Fruit fly (Drosophila melanogaster): ENCODE results near the gene Pdp.

Gene Pdp

dm6 chrX:7717832-7718231 lies 16.6 kb downstream of the Pdp start, which contains the start of gene CG15478:
CG15478 (minus strand) TSS chrX:7717932.
- TF ChIP-seq Dll (optimal IDR thresholded peaks at IDR 0.05) (no peak), CG8478 (optimal IDR thresholded peaks at IDR 0.05) (no peak), EcR (GFP tag; optimal IDR thresholded peaks at IDR 0.05) (no peak), usp (GFP tag; optimal IDR thresholded peaks at IDR 0.05) (no peak), psq (optimal IDR thresholded peaks at IDR 0.05) (no peak), pan (optimal IDR thresholded peaks at IDR 0.05) (no peak)

dm6 chrX:7715433-7715832 lies 19.0 kb downstream of the Pdp start:
- TF ChIP-seq Dll (optimal IDR thresholded peaks at IDR 0.05) (no peak), EcR (GFP tag; optimal IDR thresholded peaks at IDR 0.05) (no peak), usp (GFP tag; optimal IDR thresholded peaks at IDR 0.05) (no peak), psq (optimal IDR thresholded peaks at IDR 0.05) (no peak), CG8478 (optimal IDR thresholded peaks at IDR 0.05) (no peak), pan (optimal IDR thresholded peaks at IDR 0.05) (no peak)

- TF ChIP-seq usp (GFP tag; optimal IDR thresholded peaks at IDR 0.05) (no peak), Dll (optimal IDR thresholded peaks at IDR 0.05) (no peak), psq (optimal IDR thresholded peaks at IDR 0.05) (no peak), EcR (GFP tag; optimal IDR thresholded peaks at IDR 0.05) (no peak), pan (optimal IDR thresholded peaks at IDR 0.05) (no peak), CG8478 (optimal IDR thresholded peaks at IDR 0.05) (no peak)
These were observed 23.9 kb downstream of the Pdp start for dm6 chrX:7710439-7711154.

dm6 chrX:7709708-7710438 lies 24.6 kb downstream of the Pdp start:
- TF ChIP-seq usp (GFP tag; optimal IDR thresholded peaks at IDR 0.05): no peak
- TF ChIP-seq CG8478 (optimal IDR thresholded peaks at IDR 0.05): no peak

- TF ChIP-seq pan (optimal IDR thresholded peaks at IDR 0.05) (no peak), psq (optimal IDR thresholded peaks at IDR 0.05) (no peak), Dll (optimal IDR thresholded peaks at IDR 0.05) (peak; percentile 58), usp (GFP tag; optimal IDR thresholded peaks at IDR 0.05) (no peak)
These were observed 25.3 kb downstream of the Pdp start, which contains the start of gene CHES-1-like for dm6 chrX:7708942-7709707. CHES-1-like (minus strand) TSS chrX:7709385.

dm6 chrX:7707350-7708241 lies 26.9 kb downstream of the Pdp start:
- TF ChIP-seq pan (optimal IDR thresholded peaks at IDR 0.05): peak; percentile 58
- TF ChIP-seq usp (GFP tag; optimal IDR thresholded peaks at IDR 0.05): no peak

dm6 chrX:7706398-7707349 lies 27.8 kb downstream of the Pdp start:
- TF ChIP-seq Dll (optimal IDR thresholded peaks at IDR 0.05): no peak
- no peak for TF ChIP-seq pan (optimal IDR thresholded peaks at IDR 0.05)
- no peak for TF ChIP-seq psq (optimal IDR thresholded peaks at IDR 0.05)
- TF ChIP-seq EcR (GFP tag; optimal IDR thresholded peaks at IDR 0.05): no peak
- TF ChIP-seq CG8478 (optimal IDR thresholded peaks at IDR 0.05): no peak
- TF ChIP-seq usp (GFP tag; optimal IDR thresholded peaks at IDR 0.05): no peak

dm6 chrX:7705175-7706097 lies 29.0 kb downstream of the Pdp start:
- no peak for TF ChIP-seq psq (optimal IDR thresholded peaks at IDR 0.05)
- TF ChIP-seq Dll (optimal IDR thresholded peaks at IDR 0.05): peak; percentile 69
- peak in 1 of 2 experiments; percentile 12 for TF ChIP-seq EcR (GFP tag; optimal IDR thresholded peaks at IDR 0.05)

dm6 chrX:7704262-7705174 lies 29.9 kb downstream of the Pdp start:
- no peak for TF ChIP-seq usp (GFP tag; optimal IDR thresholded peaks at IDR 0.05)
- no peak for TF ChIP-seq CG8478 (optimal IDR thresholded peaks at IDR 0.05)
- no peak for TF ChIP-seq EcR (GFP tag; optimal IDR thresholded peaks at IDR 0.05)
- no peak for TF ChIP-seq psq (optimal IDR thresholded peaks at IDR 0.05)
- TF ChIP-seq Dll (optimal IDR thresholded peaks at IDR 0.05): no peak
- TF ChIP-seq pan (optimal IDR thresholded peaks at IDR 0.05): no peak
